Worm (Caenorhabditis elegans) whole organism, early embryonic: ENCODE data around the gene chtl-1.

Experiments
- B0310.2 ChIP-seq: sonication (generic microtip); optimal IDR thresholded peaks from 2 replicates; lab custom pipeline; 2016; ENCODE audit warnings: mild to moderate bottlenecking, missing genetic modification characterization, missing compliant biosample characterization
- ama-1 ChIP-seq: fragments of 150-350 bp; optimal IDR thresholded peaks from 2 replicates; lab custom pipeline; 2014
- ceh-13 ChIP-seq: fragments of 200-800 bp; sonication (Bioruptor generic); optimal IDR thresholded peaks from 2 replicates; lab custom pipeline; 2018; ENCODE audit warnings: mild to moderate bottlenecking, missing genetic modification characterization, missing compliant biosample characterization
- ets-7 ChIP-seq: sonication (generic microtip); optimal IDR thresholded peaks from 2 replicates; lab custom pipeline; 2016; ENCODE audit warnings: missing genotype, missing genetic modification characterization, missing compliant biosample characterization
- flt-1 ChIP-seq: fragments of 200-800 bp; sonication (Bioruptor generic); IDR thresholded peaks from 2 replicates; pipeline ENCODE4 v1.3.6; 2022; ENCODE audit warnings: missing genetic modification characterization, missing compliant biosample characterization
- hmbx-1 ChIP-seq: sonication (generic microtip); optimal IDR thresholded peaks from 2 replicates; lab custom pipeline; 2016; ENCODE audit warnings: mild to moderate bottlenecking, missing genetic modification characterization, missing compliant biosample characterization
- hmg-4 ChIP-seq: fragments of 200-800 bp; sonication (Bioruptor generic); optimal IDR thresholded peaks from 2 replicates; lab custom pipeline; 2018; ENCODE audit warnings: mild to moderate bottlenecking, missing genetic modification characterization, missing compliant biosample characterization
- hnd-1 ChIP-seq: sonication (generic microtip); optimal IDR thresholded peaks from 2 replicates; lab custom pipeline; 2016; ENCODE audit warnings: missing genetic modification characterization, missing compliant biosample characterization
- pes-1 ChIP-seq: fragments of 200-800 bp; sonication (Bioruptor generic); IDR thresholded peaks from 2 replicates; pipeline ENCODE4 v1.3.6; 2022; ENCODE audit warnings: missing genetic modification reagents, missing genetic modification characterization, missing compliant biosample characterization
- scrt-1 ChIP-seq: fragments of 200-800 bp; sonication (Bioruptor generic); IDR thresholded peaks from 2 replicates; pipeline ENCODE4 v1.3.6; 2022; ENCODE audit warnings: missing genetic modification characterization, missing compliant biosample characterization
- sea-1 ChIP-seq: fragments of 200-800 bp; sonication (Bioruptor generic); conservative IDR thresholded peaks from 2 replicates; pipeline ENCODE4 v1.3.6; 2022; ENCODE audit warnings: missing genetic modification characterization, missing compliant biosample characterization

ce11 chrX:5354022-5354876, 9.9 kb downstream of the chtl-1 start, which contains the start of gene pfn-2:
- no peak for TF ChIP-seq ama-1 (lab: Kevin White, UChicago)
- no peak for TF ChIP-seq hmbx-1 (tag; lab: Kevin White, UChicago)
- TF ChIP-seq ets-7 (tag; lab: Kevin White, UChicago): no peak
- peak; percentile 6 for TF ChIP-seq ceh-13 (GFP tag; lab: Kevin White, UChicago)
- no peak for TF ChIP-seq hnd-1 (tag; lab: Kevin White, UChicago)
- 0 out of 2 replicates have a peak, but pooled peaks have one; percentile 17 for TF ChIP-seq flt-1 (GFP tag; lab: Robert Waterston, UW)
- no peak for TF ChIP-seq pes-1 (GFP tag; lab: Robert Waterston, UW)
- TF ChIP-seq sea-1 (GFP tag; lab: Robert Waterston, UW): no peak
- no peak for TF ChIP-seq B0310.2 (tag; lab: Kevin White, UChicago)
- TF ChIP-seq hmg-4: peak; percentile 89
- no peak for TF ChIP-seq scrt-1 (GFP tag; lab: Robert Waterston, UW)
